Fruit fly (Drosophila melanogaster) whole organism, adult: ENCODE data around the gene Recs1.

ENCODE experiments used
- CG11617 ChIP-seq: fragments of 200-800 bp; sonication (Bioruptor generic); optimal IDR thresholded peaks from 2 replicates; lab custom pipeline; 2017; ENCODE audit warnings: mild to moderate bottlenecking, missing biosample characterization, missing genetic modification reagents, missing genetic modification characterization
- CG5204 ChIP-seq: fragments of 200-800 bp; sonication (Bioruptor generic); optimal IDR thresholded peaks from 2 replicates; lab custom pipeline; 2016; ENCODE audit warnings: missing biosample characterization, missing genetic modification characterization
- CG7045 ChIP-seq: fragments of 200-800 bp; sonication (Bioruptor generic); optimal IDR thresholded peaks from 2 replicates; lab custom pipeline; 2017; ENCODE audit warnings: missing biosample characterization, mild to moderate bottlenecking, missing genetic modification characterization
- Clk ChIP-seq: fragments of 200-800 bp; sonication (Bioruptor generic); optimal IDR thresholded peaks from 2 replicates; lab custom pipeline; 2017; ENCODE audit warnings: missing biosample characterization, missing genetic modification characterization
- Hr96 ChIP-seq: fragments of 200-800 bp; sonication (Bioruptor generic); optimal IDR thresholded peaks from 2 replicates; lab custom pipeline; 2016; ENCODE audit warnings: missing biosample characterization, missing genetic modification characterization
- bab1 ChIP-seq: fragments of 200-800 bp; sonication (Bioruptor generic); optimal IDR thresholded peaks from 3 replicates; lab custom pipeline; 2019; ENCODE audit warnings: missing biosample characterization, mild to moderate bottlenecking, missing genetic modification characterization, moderate library complexity
- cic ChIP-seq: fragments of 200-800 bp; sonication (Bioruptor generic); optimal IDR thresholded peaks from 2 replicates; lab custom pipeline; 2017; ENCODE audit warnings: missing biosample characterization, mild to moderate bottlenecking, missing genetic modification characterization, moderate library complexity
- cnc ChIP-seq, 2 experiments: fragments of >200 bp; optimal IDR thresholded peaks; 2 replicates each; lab custom pipeline; 2017
- pad ChIP-seq: fragments of 200-800 bp; sonication (Bioruptor generic); optimal IDR thresholded peaks from 3 replicates; lab custom pipeline; 2017; ENCODE audit warnings: missing biosample characterization, missing genetic modification characterization, mild to moderate bottlenecking, moderate library complexity, missing genetic modification reagents

dm6 chr3R:14152550-14152949, 1.1 kb downstream of the Recs1 start, which contains the start of gene CG42500:
- no peak for TF ChIP-seq CG7045 (GFP tag; lab: Kevin White, UChicago)
- no peak for TF ChIP-seq pad (GFP tag; lab: Kevin White, UChicago)
- no peak for TF ChIP-seq bab1 (GFP tag; lab: Kevin White, UChicago)
- TF ChIP-seq cic (GFP tag; lab: Kevin White, UChicago) = no peak
- TF ChIP-seq cnc (optimal IDR thresholded peaks at IDR 0.05; lab: Kevin White, UChicago) = no peak
- no peak for TF ChIP-seq CG5204 (GFP tag; lab: Kevin White, UChicago)
- no peak for TF ChIP-seq Clk (GFP tag; lab: Kevin White, UChicago)
- no peak for TF ChIP-seq Hr96 (GFP tag; lab: Kevin White, UChicago)
- TF ChIP-seq CG11617 = no peak
